Worm (Caenorhabditis elegans) whole organism, young adult: ENCODE data around the gene flp-14.

ENCODE experiments used
- D2030.7 ChIP-seq: fragments of 200-800 bp; sonication (Bioruptor generic); IDR thresholded peaks from 2 replicates; pipeline ENCODE4 v1.3.6; 2022; ENCODE audit warnings: missing genetic modification reagents, missing genetic modification characterization, missing compliant biosample characterization
- F10E7.11 ChIP-seq: sonication (generic microtip); optimal IDR thresholded peaks from 2 replicates; lab custom pipeline; 2017; ENCODE audit warnings: mild to moderate bottlenecking, missing genetic modification characterization, moderate library complexity, missing compliant biosample characterization
- F22D6.2 ChIP-seq: sonication (generic microtip); optimal IDR thresholded peaks from 2 replicates; lab custom pipeline; 2016; ENCODE audit warnings: mild to moderate bottlenecking, missing genetic modification characterization, missing compliant biosample characterization
- F23B12.7 ChIP-seq: sonication (generic microtip); optimal IDR thresholded peaks from 2 replicates; lab custom pipeline; 2017; ENCODE audit warnings: missing genetic modification characterization, mild to moderate bottlenecking, missing compliant biosample characterization, antibody characterized with exemption, moderate library complexity; ENCODE audit not compliant: insufficient read depth
- F39B2.1 ChIP-seq: fragments of 200-800 bp; sonication (Bioruptor generic); IDR thresholded peaks from 2 replicates; pipeline ENCODE4 v1.3.6; 2022; ENCODE audit warnings: missing genetic modification reagents, missing genetic modification characterization, missing compliant biosample characterization
- F49E8.2 ChIP-seq: sonication (generic microtip); optimal IDR thresholded peaks from 3 replicates; lab custom pipeline; 2017; ENCODE audit warnings: missing genetic modification characterization, mild to moderate bottlenecking, missing compliant biosample characterization, antibody characterized with exemption, moderate library complexity; ENCODE audit not compliant: insufficient read depth
- Y95B8A.8 ChIP-seq: fragments of 200-800 bp; sonication (Bioruptor generic); IDR thresholded peaks from 2 replicates; pipeline ENCODE4 v1.3.6; 2022; ENCODE audit warnings: missing genetic modification reagents, missing genetic modification characterization, missing compliant biosample characterization
- ZK185.1 ChIP-seq: sonication (generic microtip); optimal IDR thresholded peaks from 2 replicates; lab custom pipeline; 2016; ENCODE audit warnings: mild to moderate bottlenecking, missing genetic modification characterization, missing compliant biosample characterization; ENCODE audit not compliant: poor library complexity, severe bottlenecking
- akir-1 ChIP-seq: fragments of 200-800 bp; sonication (Bioruptor generic); optimal IDR thresholded peaks from 2 replicates; lab custom pipeline; 2018; ENCODE audit warnings: mild to moderate bottlenecking, missing genetic modification characterization, moderate library complexity, missing compliant biosample characterization
- ama-1 ChIP-seq, 3 experiments: fragments of 150-350 bp in 1 of 3; sonication (generic microtip) in 2 of 3; optimal IDR thresholded peaks; 2 replicates each; lab custom pipeline; 2014 to 2018; ENCODE audit warnings: missing biosample characterization in 2 of 3, missing genetic modification characterization in 2 of 3, missing genetic modification reagents in 2 of 3
- attf-3 ChIP-seq: fragments of 200-800 bp; sonication (Bioruptor generic); conservative IDR thresholded peaks from 2 replicates; pipeline ENCODE4 v1.3.6; 2022; ENCODE audit warnings: missing genetic modification reagents, missing genetic modification characterization, missing compliant biosample characterization
- attf-5 ChIP-seq: fragments of 200-800 bp; sonication (Bioruptor generic); optimal IDR thresholded peaks from 2 replicates; lab custom pipeline; 2018; ENCODE audit warnings: mild to moderate bottlenecking, missing genetic modification characterization, missing compliant biosample characterization
- cebp-1 ChIP-seq, 2 experiments: fragments of 200-800 bp in 1 of 2; sonication (Bioruptor generic) in 1 of 2; sonication (generic microtip) in 1 of 2; IDR thresholded peaks in 1 of 2; optimal IDR thresholded peaks in 1 of 2; 2 replicates each; pipeline versions ENCODE4 v1.3.6 to Lab custom; 2017 to 2022; ENCODE audit warnings: missing compliant biosample characterization in 2 of 2, missing genetic modification characterization in 2 of 2, mild to moderate bottlenecking in 1 of 2, missing genetic modification reagents in 1 of 2, moderate library complexity in 1 of 2
- ceh-79 ChIP-seq: sonication (generic microtip); optimal IDR thresholded peaks from 2 replicates; lab custom pipeline; 2017; ENCODE audit warnings: mild to moderate bottlenecking, missing genetic modification characterization, missing compliant biosample characterization
- dox-1 ChIP-seq: fragments of 200-800 bp; sonication (Bioruptor generic); IDR thresholded peaks from 2 replicates; pipeline ENCODE4 v1.3.6; 2022; ENCODE audit warnings: missing genetic modification reagents, missing genetic modification characterization, missing compliant biosample characterization
- dpff-1 ChIP-seq: sonication (generic microtip); optimal IDR thresholded peaks from 2 replicates; lab custom pipeline; 2017; ENCODE audit warnings: mild to moderate bottlenecking, missing genetic modification characterization, missing compliant biosample characterization
- egl-18 ChIP-seq: fragments of 200-800 bp; sonication (Bioruptor generic); IDR thresholded peaks from 2 replicates; pipeline ENCODE4 v1.3.6; 2022; ENCODE audit warnings: missing genetic modification reagents, missing genetic modification characterization, missing compliant biosample characterization
- egl-44 ChIP-seq: fragments of 200-800 bp; sonication (Bioruptor generic); IDR thresholded peaks from 2 replicates; pipeline ENCODE4 v1.3.6; 2022; ENCODE audit warnings: missing genetic modification reagents, missing genetic modification characterization, missing compliant biosample characterization
- gei-17 ChIP-seq: fragments of 200-800 bp; sonication (Bioruptor generic); optimal IDR thresholded peaks from 2 replicates; lab custom pipeline; 2018; ENCODE audit warnings: mild to moderate bottlenecking, missing genetic modification characterization, missing compliant biosample characterization
- hlh-12 ChIP-seq: sonication (generic microtip); optimal IDR thresholded peaks from 2 replicates; lab custom pipeline; 2016; ENCODE audit warnings: missing genetic modification characterization, missing compliant biosample characterization
- hrde-1 ChIP-seq: sonication (generic microtip); optimal IDR thresholded peaks from 2 replicates; lab custom pipeline; 2016; ENCODE audit warnings: missing genetic modification characterization, mild to moderate bottlenecking, missing compliant biosample characterization, moderate library complexity, missing genotype, missing genetic modification reagents, borderline replicate concordance
- lag-1 ChIP-seq: fragments of 200-800 bp; sonication (Bioruptor generic); IDR thresholded peaks from 2 replicates; pipeline ENCODE4 v1.3.6; 2022; ENCODE audit warnings: missing genetic modification reagents, missing genetic modification characterization, missing compliant biosample characterization
- let-607 ChIP-seq, 2 experiments: fragments of 200-800 bp in 1 of 2; sonication (Bioruptor generic) in 1 of 2; sonication (generic microtip) in 1 of 2; optimal IDR thresholded peaks; 2 replicates each; lab custom pipeline; 2016 to 2018; ENCODE audit warnings: mild to moderate bottlenecking in 2 of 2, missing compliant biosample characterization in 2 of 2, missing genetic modification characterization in 2 of 2, moderate library complexity in 2 of 2, missing genotype in 1 of 2
- lin-35 ChIP-seq, 3 experiments: fragments of 150-350 bp in 2 of 3; sonication (generic microtip) in 1 of 3; optimal IDR thresholded peaks; 2 replicates each; lab custom pipeline; 2014 to 2018; ENCODE audit warnings: missing biosample characterization in 3 of 3, missing genetic modification characterization in 3 of 3, missing genetic modification reagents in 3 of 3
- lsl-1 ChIP-seq: fragments of 200-800 bp; sonication (Bioruptor generic); optimal IDR thresholded peaks from 2 replicates; lab custom pipeline; 2018; ENCODE audit warnings: mild to moderate bottlenecking, missing genetic modification characterization, moderate library complexity, missing compliant biosample characterization
- lsy-27 ChIP-seq: sonication (generic microtip); optimal IDR thresholded peaks from 2 replicates; lab custom pipeline; 2017; ENCODE audit warnings: missing genetic modification characterization, mild to moderate bottlenecking, missing compliant biosample characterization, antibody characterized with exemption, missing genotype, borderline replicate concordance; ENCODE audit not compliant: insufficient read depth
- madf-3 ChIP-seq: fragments of 200-800 bp; sonication (Bioruptor generic); IDR thresholded peaks from 2 replicates; pipeline ENCODE4 v1.3.6; 2022; ENCODE audit warnings: missing genetic modification reagents, missing genetic modification characterization, missing compliant biosample characterization
- mcd-1 ChIP-seq: fragments of 200-800 bp; sonication (Bioruptor generic); IDR thresholded peaks from 2 replicates; pipeline ENCODE4 v1.3.6; 2022; ENCODE audit warnings: missing genetic modification reagents, missing genetic modification characterization, missing compliant biosample characterization
- mes-4 ChIP-seq: sonication (generic microtip); optimal IDR thresholded peaks from 2 replicates; lab custom pipeline; 2016; ENCODE audit warnings: missing genotype, missing genetic modification characterization, missing compliant biosample characterization
- mxl-1 ChIP-seq: sonication (generic microtip); optimal IDR thresholded peaks from 2 replicates; lab custom pipeline; 2016; ENCODE audit warnings: missing genetic modification characterization, missing compliant biosample characterization
- nhr-120 ChIP-seq: fragments of 200-800 bp; sonication (Bioruptor generic); IDR thresholded peaks from 2 replicates; pipeline ENCODE4 v1.3.6; 2022; ENCODE audit warnings: missing genetic modification characterization, missing compliant biosample characterization
- pbrm-1 ChIP-seq: fragments of 200-800 bp; sonication (Bioruptor generic); IDR thresholded peaks from 2 replicates; pipeline ENCODE4 v1.3.6; 2022; ENCODE audit warnings: missing genetic modification reagents, missing genetic modification characterization, missing compliant biosample characterization
- rcor-1 ChIP-seq: fragments of 200-800 bp; sonication (Bioruptor generic); IDR thresholded peaks from 2 replicates; pipeline ENCODE4 v1.3.6; 2022; ENCODE audit warnings: missing genetic modification reagents, missing genetic modification characterization, missing compliant biosample characterization
- rec-8 ChIP-seq, 2 experiments: sonication (generic microtip); optimal IDR thresholded peaks; 2 replicates each; lab custom pipeline; 2016; ENCODE audit warnings: mild to moderate bottlenecking in 2 of 2, missing genetic modification characterization in 2 of 2, missing genetic modification reagents in 2 of 2, missing genotype in 2 of 2, missing biosample characterization in 1 of 2, missing compliant biosample characterization in 1 of 2, moderate library complexity in 1 of 2
- repo-1 ChIP-seq: sonication (generic microtip); optimal IDR thresholded peaks from 2 replicates; lab custom pipeline; 2017; ENCODE audit warnings: mild to moderate bottlenecking, missing genetic modification characterization, missing compliant biosample characterization
- rpc-1 ChIP-seq, 2 experiments: fragments of 150-350 bp in 1 of 2; sonication (generic microtip) in 1 of 2; optimal IDR thresholded peaks; 2 replicates each; lab custom pipeline; 2014 to 2018; ENCODE audit warnings: missing biosample characterization in 1 of 2, missing genetic modification characterization in 1 of 2, missing genetic modification reagents in 1 of 2, missing genotype in 1 of 2
- snpc-1.1 ChIP-seq: sonication (generic microtip); optimal IDR thresholded peaks from 2 replicates; lab custom pipeline; 2017; ENCODE audit warnings: missing genetic modification characterization, mild to moderate bottlenecking, missing compliant biosample characterization, antibody characterized with exemption, moderate library complexity, missing genotype, missing genetic modification reagents; ENCODE audit not compliant: insufficient read depth
- sptf-2 ChIP-seq: fragments of 200-800 bp; sonication (Bioruptor generic); optimal IDR thresholded peaks from 2 replicates; lab custom pipeline; 2018; ENCODE audit warnings: mild to moderate bottlenecking, missing genetic modification characterization, missing compliant biosample characterization
- unc-130 ChIP-seq: sonication (generic microtip); optimal IDR thresholded peaks from 2 replicates; lab custom pipeline; 2016; ENCODE audit warnings: missing genetic modification reagents, missing genetic modification characterization, missing compliant biosample characterization
- zfh-2 ChIP-seq: fragments of 200-800 bp; sonication (Bioruptor generic); conservative IDR thresholded peaks from 2 replicates; pipeline ENCODE4 v1.3.6; 2022; ENCODE audit warnings: missing genetic modification reagents, missing genetic modification characterization, missing compliant biosample characterization
- ztf-18 ChIP-seq: sonication (generic microtip); optimal IDR thresholded peaks from 2 replicates; lab custom pipeline; 2016; ENCODE audit warnings: missing genotype, mild to moderate bottlenecking, missing genetic modification characterization, missing compliant biosample characterization
- ztf-28 ChIP-seq: fragments of 200-800 bp; sonication (Bioruptor generic); IDR thresholded peaks from 2 replicates; pipeline ENCODE4 v1.3.6; 2022; ENCODE audit warnings: missing genetic modification reagents, missing genetic modification characterization, missing compliant biosample characterization
- ztf-3 ChIP-seq: fragments of 200-800 bp; sonication (Bioruptor generic); optimal IDR thresholded peaks from 2 replicates; lab custom pipeline; 2018; ENCODE audit warnings: mild to moderate bottlenecking, missing genetic modification characterization, missing compliant biosample characterization
- ztf-6 ChIP-seq: fragments of 200-800 bp; sonication (Bioruptor generic); IDR thresholded peaks from 2 replicates; pipeline ENCODE4 v1.3.6; 2022; ENCODE audit warnings: missing genetic modification reagents, missing genetic modification characterization, missing compliant biosample characterization

Gene flp-14

DNA sequence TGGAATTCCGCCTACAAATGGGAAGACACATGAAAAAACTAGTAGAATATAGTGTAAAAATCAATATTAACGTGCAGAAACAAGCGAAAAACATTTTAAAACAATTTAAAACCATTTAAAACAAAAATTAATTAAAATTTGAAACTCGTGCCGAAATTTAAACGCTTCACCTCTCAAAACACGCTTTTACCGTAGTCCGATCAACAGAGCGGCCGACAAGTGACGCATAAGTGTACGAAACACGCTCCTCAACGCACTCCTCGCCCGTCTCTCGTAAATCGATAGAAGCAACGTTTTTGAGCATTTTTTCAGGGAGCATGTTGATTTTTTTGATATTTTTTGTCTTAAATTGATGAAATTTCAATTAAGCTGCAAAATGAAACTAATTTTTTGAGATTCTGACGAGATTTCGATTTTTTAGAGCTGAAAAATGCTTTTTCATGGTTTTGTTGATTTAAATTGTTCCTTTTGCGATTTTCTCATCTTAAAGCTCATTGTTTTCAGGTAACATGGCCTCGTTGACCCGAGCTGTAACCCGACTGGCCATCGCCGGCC is 5.2 kb upstream of the flp-14 start, which contains the start of gene cox-5A (continued):
- TF ChIP-seq gei-17 (GFP tag; lab: Kevin White, UChicago): peak; percentile 92
- TF ChIP-seq Y95B8A.8 (GFP tag; lab: Robert Waterston, UW): peak; percentile 98
- TF ChIP-seq let-607 (tag; optimal IDR thresholded peaks at IDR 0.05; lab: Kevin White, UChicago): peak; percentile 90 to 95
- peak; percentile 89 for TF ChIP-seq ztf-6
- TF ChIP-seq hlh-12 (tag; lab: Kevin White, UChicago): no peak
- TF ChIP-seq ztf-3 (GFP tag; lab: Kevin White, UChicago): peak; percentile 95
- TF ChIP-seq ceh-79: peak; percentile 87
- peak; percentile 47 for TF ChIP-seq sptf-2 (GFP tag; lab: Kevin White, UChicago)
- TF ChIP-seq cebp-1 (GFP tag; IDR thresholded peaks at IDR 0.05; lab: Robert Waterston, UW): peak; percentile 75
- TF ChIP-seq cebp-1 (tag; optimal IDR thresholded peaks at IDR 0.05; lab: Kevin White, UChicago): peak; percentile 96
- TF ChIP-seq rpc-1 (optimal IDR thresholded peaks at IDR 0.05; lab: Kevin White, UChicago): peak; percentile 38
- no peak for TF ChIP-seq rpc-1 (tag; optimal IDR thresholded peaks at IDR 0.05; lab: Kevin White, UChicago)
- TF ChIP-seq akir-1: no peak
- peak; percentile 99 for TF ChIP-seq repo-1 (tag; lab: Kevin White, UChicago)
- TF ChIP-seq dox-1: peak; percentile 99
- peak; percentile 90 for TF ChIP-seq zfh-2 (GFP tag; lab: Robert Waterston, UW)
- TF ChIP-seq F23B12.7 (tag; lab: Kevin White, UChicago): peak; percentile 98
- TF ChIP-seq mcd-1 (GFP tag; lab: Robert Waterston, UW): peak; percentile 97
- TF ChIP-seq rcor-1 (GFP tag; lab: Robert Waterston, UW): peak; percentile 98
- peak; percentile 82; the same call in 1 of the 2 replicates for TF ChIP-seq F39B2.1 (GFP tag; lab: Robert Waterston, UW)
- peak; percentile 83 for TF ChIP-seq attf-3 (GFP tag; lab: Robert Waterston, UW)
- peak; percentile 99 for TF ChIP-seq attf-5 (GFP tag; lab: Kevin White, UChicago)
- TF ChIP-seq unc-130: peak; percentile 87
- peak; percentile 78 to 99 (median 94) for TF ChIP-seq lin-35 (GFP tag; optimal IDR thresholded peaks at IDR 0.05; lab: Kevin White, UChicago)
- TF ChIP-seq ztf-18: peak; percentile 86
- peak; percentile 93 for TF ChIP-seq F22D6.2 (tag; lab: Kevin White, UChicago)
- peak; percentile 98 for TF ChIP-seq ZK185.1 (tag; lab: Kevin White, UChicago)
- TF ChIP-seq lag-1 (GFP tag; lab: Robert Waterston, UW): peak; percentile 76; the same call in 1 of the 2 replicates
- TF ChIP-seq hrde-1: peak; percentile 69
- TF ChIP-seq nhr-120: 0 out of 2 replicates have a peak, but pooled peaks have one; percentile 61
- peak; percentile 97 for TF ChIP-seq madf-3 (GFP tag; lab: Robert Waterston, UW)
- no peak for TF ChIP-seq lsy-27 (tag; lab: Kevin White, UChicago)
- peak; percentile 90 for TF ChIP-seq F10E7.11 (tag; lab: Kevin White, UChicago)
- no peak for TF ChIP-seq mxl-1 (tag; lab: Kevin White, UChicago)
- TF ChIP-seq lsl-1 (GFP tag; lab: Kevin White, UChicago): peak; percentile 99
- TF ChIP-seq D2030.7 (GFP tag; lab: Robert Waterston, UW): peak; percentile 94
- TF ChIP-seq mes-4 (tag; lab: Kevin White, UChicago): peak; percentile 20
- peak; percentile 0 for TF ChIP-seq ama-1 (optimal IDR thresholded peaks at IDR 0.05; lab: Kevin White, UChicago)
- TF ChIP-seq ama-1 (GFP tag; optimal IDR thresholded peaks at IDR 0.05; lab: Kevin White, UChicago): peak in 1 of 2 experiments; percentile 88
- peak; percentile 92 for TF ChIP-seq egl-18 (GFP tag; lab: Robert Waterston, UW)
- peak; percentile 74 for TF ChIP-seq ztf-28
- TF ChIP-seq egl-44: peak; percentile 77
- TF ChIP-seq snpc-1.1: peak; percentile 90
- TF ChIP-seq rec-8 (tag; optimal IDR thresholded peaks at IDR 0.05; lab: Kevin White, UChicago): peak in 1 of 2 experiments; percentile 35
- peak; percentile 93 for TF ChIP-seq F49E8.2 (tag; lab: Kevin White, UChicago)
- peak; percentile 99 for TF ChIP-seq pbrm-1 (GFP tag; lab: Robert Waterston, UW)
- TF ChIP-seq dpff-1 (tag; lab: Kevin White, UChicago): peak; percentile 92
